Worm (Caenorhabditis elegans) whole organism, L2 larva: Measurements from ENCODE around the gene C15F1.1.

Experiments
- C34F6.9 ChIP-seq: fragments of 150-350 bp; optimal IDR thresholded peaks from 2 replicates; lab custom pipeline; 2014; ENCODE audit warnings: missing biosample characterization, missing genetic modification characterization
- F13H6.1 ChIP-seq: sonication (generic microtip); optimal IDR thresholded peaks from 2 replicates; lab custom pipeline; 2016; ENCODE audit warnings: missing genetic modification characterization, missing compliant biosample characterization
- R02D3.7 ChIP-seq: fragments of 150-350 bp; optimal IDR thresholded peaks from 2 replicates; lab custom pipeline; 2014; ENCODE audit warnings: missing biosample characterization, missing genetic modification characterization
- Y55F3AM.14 ChIP-seq: fragments of 200-800 bp; sonication (Bioruptor generic); optimal IDR thresholded peaks from 2 replicates; lab custom pipeline; 2018; ENCODE audit warnings: mild to moderate bottlenecking, missing genetic modification characterization, missing compliant biosample characterization
- ZK546.5 ChIP-seq: sonication (generic microtip); optimal IDR thresholded peaks from 2 replicates; lab custom pipeline; 2017; ENCODE audit warnings: missing biosample characterization, missing genetic modification characterization
- alr-1 ChIP-seq: fragments of 150-350 bp; optimal IDR thresholded peaks from 2 replicates; lab custom pipeline; 2014; ENCODE audit warnings: missing biosample characterization, missing genetic modification characterization
- aly-2 ChIP-seq: fragments of 150-350 bp; optimal IDR thresholded peaks from 2 replicates; lab custom pipeline; 2014; ENCODE audit warnings: missing biosample characterization, missing genetic modification characterization
- ama-1 ChIP-seq: fragments of 150-350 bp; optimal IDR thresholded peaks from 2 replicates; lab custom pipeline; 2018; ENCODE audit warnings: inconsistent platforms
- blmp-1 ChIP-seq: sonication (generic microtip); optimal IDR thresholded peaks from 2 replicates; lab custom pipeline; 2017; ENCODE audit warnings: missing genetic modification characterization, mild to moderate bottlenecking, missing compliant biosample characterization, antibody characterized with exemption, moderate library complexity; ENCODE audit not compliant: insufficient read depth
- ceh-16 ChIP-seq: fragments of 150-350 bp; optimal IDR thresholded peaks from 2 replicates; lab custom pipeline; 2014; ENCODE audit warnings: missing biosample characterization, missing genetic modification characterization
- ceh-82 ChIP-seq: fragments of 150-350 bp; optimal IDR thresholded peaks from 2 replicates; lab custom pipeline; 2014; ENCODE audit warnings: missing biosample characterization, missing genetic modification characterization
- crh-2 ChIP-seq: sonication (generic microtip); optimal IDR thresholded peaks from 2 replicates; lab custom pipeline; 2017; ENCODE audit warnings: missing biosample characterization, missing genetic modification characterization
- dmd-4 ChIP-seq: sonication (generic microtip); optimal IDR thresholded peaks from 2 replicates; lab custom pipeline; 2017; ENCODE audit warnings: missing biosample characterization, missing genetic modification characterization
- egl-27 ChIP-seq: sonication (generic microtip); optimal IDR thresholded peaks from 3 replicates; lab custom pipeline; 2017; ENCODE audit warnings: missing biosample characterization, missing genetic modification reagents, missing genetic modification characterization
- elt-1 ChIP-seq: fragments of 150-350 bp; optimal IDR thresholded peaks from 2 replicates; lab custom pipeline; 2014; ENCODE audit warnings: missing biosample characterization, missing genetic modification characterization
- elt-3 ChIP-seq: sonication (generic microtip); optimal IDR thresholded peaks from 2 replicates; lab custom pipeline; 2017; ENCODE audit warnings: missing biosample characterization, missing genetic modification characterization
- fos-1 ChIP-seq: fragments of 150-350 bp; optimal IDR thresholded peaks from 2 replicates; lab custom pipeline; 2014; ENCODE audit warnings: missing biosample characterization, missing genetic modification characterization
- gmeb-1 ChIP-seq: fragments of 150-350 bp; optimal IDR thresholded peaks from 2 replicates; lab custom pipeline; 2014; ENCODE audit warnings: missing biosample characterization, missing genetic modification characterization
- lin-11 ChIP-seq: fragments of 150-350 bp; sonication (generic microtip); optimal IDR thresholded peaks from 2 replicates; lab custom pipeline; 2014; ENCODE audit warnings: missing biosample characterization, missing genetic modification characterization, inconsistent platforms, mixed read lengths
- lin-13 ChIP-seq: fragments of 150-350 bp; optimal IDR thresholded peaks from 2 replicates; lab custom pipeline; 2014; ENCODE audit warnings: missing biosample characterization, missing genetic modification reagents, missing genetic modification characterization
- lin-39 ChIP-seq: fragments of 150-350 bp; optimal IDR thresholded peaks from 2 replicates; lab custom pipeline; 2014; ENCODE audit warnings: missing biosample characterization, missing genetic modification reagents, missing genetic modification characterization
- lsy-2 ChIP-seq, 2 experiments: fragments of 150-350 bp in 1 of 2; sonication (generic microtip) in 1 of 2; optimal IDR thresholded peaks; 2 replicates each; lab custom pipeline; 2014 to 2017; ENCODE audit warnings: missing biosample characterization in 2 of 2, missing genetic modification characterization in 2 of 2
- mab-5 ChIP-seq: fragments of 150-350 bp; optimal IDR thresholded peaks from 2 replicates; lab custom pipeline; 2014; ENCODE audit warnings: missing biosample characterization, missing genetic modification characterization
- mbf-1 ChIP-seq: sonication (generic microtip); optimal IDR thresholded peaks from 2 replicates; lab custom pipeline; 2017; ENCODE audit warnings: missing biosample characterization, missing genetic modification characterization
- mdl-1 ChIP-seq, 2 experiments: fragments of 150-350 bp in 1 of 2; sonication (generic microtip) in 1 of 2; optimal IDR thresholded peaks; 2 replicates each; lab custom pipeline; 2017; ENCODE audit warnings: missing biosample characterization in 2 of 2, missing genetic modification characterization in 2 of 2
- nhr-10 ChIP-seq: sonication (generic microtip); optimal IDR thresholded peaks from 2 replicates; lab custom pipeline; 2017; ENCODE audit warnings: missing biosample characterization, missing genetic modification characterization
- nhr-11 ChIP-seq: fragments of 150-350 bp; optimal IDR thresholded peaks from 2 replicates; lab custom pipeline; 2014; ENCODE audit warnings: missing biosample characterization, missing genetic modification characterization
- nhr-12 ChIP-seq: fragments of 150-350 bp; optimal IDR thresholded peaks from 2 replicates; lab custom pipeline; 2014; ENCODE audit warnings: missing biosample characterization, missing genetic modification characterization
- nhr-129 ChIP-seq: fragments of 150-350 bp; optimal IDR thresholded peaks from 2 replicates; lab custom pipeline; 2014; ENCODE audit warnings: missing biosample characterization, missing genetic modification characterization
- nhr-21 ChIP-seq: fragments of 150-350 bp; optimal IDR thresholded peaks from 2 replicates; lab custom pipeline; 2014; ENCODE audit warnings: missing biosample characterization, missing genetic modification characterization
- nhr-23 ChIP-seq: fragments of 150-350 bp; optimal IDR thresholded peaks from 2 replicates; lab custom pipeline; 2014; ENCODE audit warnings: missing biosample characterization, missing genetic modification reagents, missing genetic modification characterization
- nhr-237 ChIP-seq: fragments of 150-350 bp; optimal IDR thresholded peaks from 2 replicates; lab custom pipeline; 2014; ENCODE audit warnings: missing biosample characterization, missing genetic modification characterization
- nhr-25 ChIP-seq: fragments of 150-350 bp; sonication (generic microtip); optimal IDR thresholded peaks from 3 replicates; lab custom pipeline; 2014; ENCODE audit warnings: missing biosample characterization, missing genetic modification characterization
- nhr-6 ChIP-seq: fragments of 150-350 bp; optimal IDR thresholded peaks from 2 replicates; lab custom pipeline; 2014; ENCODE audit warnings: missing biosample characterization, missing genetic modification characterization
- nhr-77 ChIP-seq: fragments of 150-350 bp; optimal IDR thresholded peaks from 2 replicates; lab custom pipeline; 2014; ENCODE audit warnings: missing biosample characterization, missing genetic modification characterization
- peb-1 ChIP-seq: fragments of 150-350 bp; optimal IDR thresholded peaks from 2 replicates; lab custom pipeline; 2014; ENCODE audit warnings: missing biosample characterization, missing genetic modification characterization
- sem-4 ChIP-seq: fragments of 150-350 bp; optimal IDR thresholded peaks from 2 replicates; lab custom pipeline; 2014; ENCODE audit warnings: missing biosample characterization, missing genetic modification reagents, missing genetic modification characterization
- skn-1 ChIP-seq: sonication (generic microtip); optimal IDR thresholded peaks from 2 replicates; lab custom pipeline; 2017; ENCODE audit warnings: missing biosample characterization, missing genetic modification characterization
- sma-3 ChIP-seq: sonication (generic microtip); optimal IDR thresholded peaks from 2 replicates; lab custom pipeline; 2016; ENCODE audit warnings: missing genetic modification reagents, missing genetic modification characterization, missing compliant biosample characterization
- sma-9 ChIP-seq, 2 experiments: fragments of 150-350 bp in 1 of 2; sonication (generic microtip) in 1 of 2; optimal IDR thresholded peaks; 2 replicates each; lab custom pipeline; 2014 to 2016; ENCODE audit warnings: missing genetic modification characterization in 2 of 2, mild to moderate bottlenecking in 1 of 2, missing biosample characterization in 1 of 2, missing compliant biosample characterization in 1 of 2, missing genetic modification reagents in 1 of 2, moderate library complexity in 1 of 2
- snpc-4 ChIP-seq: fragments of 150-350 bp; optimal IDR thresholded peaks from 2 replicates; lab custom pipeline; 2014; ENCODE audit warnings: missing biosample characterization, missing genetic modification characterization
- unc-39 ChIP-seq: fragments of 150-350 bp; optimal IDR thresholded peaks from 2 replicates; lab custom pipeline; 2014; ENCODE audit warnings: missing biosample characterization, missing genetic modification characterization
- unc-55 ChIP-seq: fragments of 150-350 bp; sonication (generic microtip); optimal IDR thresholded peaks from 3 replicates; lab custom pipeline; 2014; ENCODE audit warnings: missing biosample characterization, missing genetic modification reagents, missing genetic modification characterization
- unc-62 ChIP-seq: fragments of 150-350 bp; optimal IDR thresholded peaks from 2 replicates; lab custom pipeline; 2014; ENCODE audit warnings: missing biosample characterization, missing genetic modification reagents, missing genetic modification characterization
- zag-1 ChIP-seq: fragments of 150-350 bp; optimal IDR thresholded peaks from 2 replicates; lab custom pipeline; 2014; ENCODE audit warnings: missing biosample characterization, missing genetic modification characterization
- ztf-1 ChIP-seq: fragments of 200-800 bp; sonication (Bioruptor generic); conservative IDR thresholded peaks from 2 replicates; pipeline ENCODE4 v1.3.6; 2022; ENCODE audit warnings: missing genetic modification characterization, missing compliant biosample characterization
- ztf-11 ChIP-seq: sonication (generic microtip); optimal IDR thresholded peaks from 2 replicates; lab custom pipeline; 2017; ENCODE audit warnings: missing biosample characterization, missing genetic modification characterization
- ztf-4 ChIP-seq: fragments of 150-350 bp; optimal IDR thresholded peaks from 2 replicates; lab custom pipeline; 2014; ENCODE audit warnings: missing biosample characterization, missing genetic modification characterization

C15F1.1 gene

ce11 chrII:6978908-6979307, 10.8 kb upstream of the C15F1.1 start:
- TF ChIP-seq nhr-11 (tag; lab: Kevin White, UChicago) (no peak), sma-9 (GFP tag; optimal IDR thresholded peaks at IDR 0.05; lab: Kevin White, UChicago) (no peak), sma-9 (tag; optimal IDR thresholded peaks at IDR 0.05; lab: Kevin White, UChicago) (no peak), mbf-1 (no peak), Y55F3AM.14 (GFP tag; lab: Kevin White, UChicago) (no peak), fos-1 (no peak), nhr-237 (tag; lab: Kevin White, UChicago) (no peak), unc-39 (tag; lab: Kevin White, UChicago) (no peak), elt-3 (tag; lab: Kevin White, UChicago) (no peak), lin-11 (tag; lab: Kevin White, UChicago) (no peak), gmeb-1 (tag; lab: Kevin White, UChicago) (no peak), unc-62 (GFP tag; lab: Kevin White, UChicago) (no peak), sem-4 (no peak)

ce11 chrII:6979646-6980045, 10.0 kb upstream of the C15F1.1 start, which contains the start of gene C15F1.2:
C15F1.2 (plus strand) TSS chrII:6979953.
- TF ChIP-seq unc-55 (GFP tag; lab: Kevin White, UChicago) (no peak), blmp-1 (tag; lab: Kevin White, UChicago) (peak; percentile 34)

ce11 chrII:6992949-6993348, 3.3 kb downstream of the C15F1.1 start:
- TF ChIP-seq nhr-25 (tag; lab: Kevin White, UChicago) (no peak), mdl-1 (tag; optimal IDR thresholded peaks at IDR 0.05; lab: Kevin White, UChicago) (no peak), crh-2 (peak; percentile 75), ztf-4 (tag; lab: Kevin White, UChicago) (peak; percentile 40), egl-27 (tag; lab: Kevin White, UChicago) (peak; percentile 79), nhr-129 (tag; lab: Kevin White, UChicago) (peak; percentile 61), dmd-4 (tag; lab: Kevin White, UChicago) (no peak), lin-11 (tag; lab: Kevin White, UChicago) (peak; percentile 42), nhr-11 (tag; lab: Kevin White, UChicago) (no peak), ztf-1 (GFP tag; lab: Robert Waterston, UW) (no peak), blmp-1 (tag; lab: Kevin White, UChicago) (no peak), skn-1 (no peak), nhr-21 (no peak), sma-3 (GFP tag; lab: Kevin White, UChicago) (no peak), ama-1 (lab: Kevin White, UChicago) (no peak), fos-1 (no peak), nhr-237 (tag; lab: Kevin White, UChicago) (no peak), mab-5 (tag; lab: Kevin White, UChicago) (peak; percentile 24), lin-39 (tag; lab: Kevin White, UChicago) (no peak), ceh-82 (tag; lab: Kevin White, UChicago) (no peak), R02D3.7 (tag; lab: Kevin White, UChicago) (no peak), alr-1 (tag; lab: Kevin White, UChicago) (no peak), F13H6.1 (tag; lab: Kevin White, UChicago) (peak; percentile 54), unc-39 (tag; lab: Kevin White, UChicago) (no peak), elt-3 (tag; lab: Kevin White, UChicago) (no peak), sem-4 (no peak), nhr-23 (no peak), lsy-2 (tag; optimal IDR thresholded peaks at IDR 0.05; lab: Kevin White, UChicago) (peak; percentile 32 to 75), aly-2 (tag; lab: Kevin White, UChicago) (no peak), unc-62 (GFP tag; lab: Kevin White, UChicago) (peak; percentile 16), nhr-10 (tag; lab: Kevin White, UChicago) (no peak), Y55F3AM.14 (GFP tag; lab: Kevin White, UChicago) (peak; percentile 77), zag-1 (tag; lab: Kevin White, UChicago) (peak; percentile 88), ZK546.5 (tag; lab: Kevin White, UChicago) (no peak), gmeb-1 (tag; lab: Kevin White, UChicago) (no peak), C34F6.9 (tag; lab: Kevin White, UChicago) (peak; percentile 83), lin-13 (GFP tag; lab: Kevin White, UChicago) (peak; percentile 34), ceh-16 (no peak), nhr-6 (tag; lab: Kevin White, UChicago) (no peak), nhr-12 (tag; lab: Kevin White, UChicago) (no peak), mbf-1 (no peak), peb-1 (no peak), sma-9 (GFP tag; optimal IDR thresholded peaks at IDR 0.05; lab: Kevin White, UChicago) (peak; percentile 67), sma-9 (tag; optimal IDR thresholded peaks at IDR 0.05; lab: Kevin White, UChicago) (no peak), ztf-11 (tag; lab: Kevin White, UChicago) (no peak), elt-1 (tag; lab: Kevin White, UChicago) (no peak), unc-55 (GFP tag; lab: Kevin White, UChicago) (peak; percentile 82), nhr-77 (no peak), snpc-4 (tag; lab: Kevin White, UChicago) (peak; percentile 26)
